Worm (Caenorhabditis elegans): ENCODE measurements around the gene upp-1.

upp-1 gene

ce11 chrIII:7661162-7661561 lies 18.3 kb upstream of the upp-1 start:
- TF ChIP-seq nhr-237 (tag; optimal IDR thresholded peaks at IDR 0.05) (no peak), nhr-28 (tag; optimal IDR thresholded peaks at IDR 0.05) (no peak), flh-1 (GFP tag; optimal IDR thresholded peaks at IDR 0.05) (no peak), bed-3 (GFP tag; optimal IDR thresholded peaks at IDR 0.05) (no peak), zip-8 (tag; optimal IDR thresholded peaks at IDR 0.05) (no peak), M03D4.4 (tag; optimal IDR thresholded peaks at IDR 0.05) (no peak), ham-2 (GFP tag; optimal IDR thresholded peaks at IDR 0.05) (no peak), mep-1 (tag; optimal IDR thresholded peaks at IDR 0.05) (no peak), sptf-1 (tag; optimal IDR thresholded peaks at IDR 0.05) (no peak), snpc-4 (tag; optimal IDR thresholded peaks at IDR 0.05) (no peak), nhr-2 (tag; optimal IDR thresholded peaks at IDR 0.05) (no peak), ceh-39 (tag; optimal IDR thresholded peaks at IDR 0.05) (no peak), unc-62 (GFP tag; optimal IDR thresholded peaks at IDR 0.05) (no peak), lin-13 (tag; optimal IDR thresholded peaks at IDR 0.05) (no peak), pha-4 (tag; optimal IDR thresholded peaks at IDR 0.05) (no peak), hlh-1 (tag; optimal IDR thresholded peaks at IDR 0.05) (no peak), lsy-2 (tag; optimal IDR thresholded peaks at IDR 0.05) (no peak)

ce11 chrIII:7659440-7659839 lies 16.5 kb upstream of the upp-1 start:
- no peak for TF ChIP-seq bed-3 (GFP tag; optimal IDR thresholded peaks at IDR 0.05)
- TF ChIP-seq unc-120 (tag; optimal IDR thresholded peaks at IDR 0.05; ENCODE audit: poor library complexity, severe bottlenecking): peak; percentile 95
- TF ChIP-seq nhr-2 (tag; optimal IDR thresholded peaks at IDR 0.05): peak; percentile 47
- TF ChIP-seq ztf-11 (tag; optimal IDR thresholded peaks at IDR 0.05): peak; percentile 58
- peak; percentile 47 for TF ChIP-seq ceh-83 (GFP tag; optimal IDR thresholded peaks at IDR 0.05)
- TF ChIP-seq elt-1 (tag; optimal IDR thresholded peaks at IDR 0.05; ENCODE audit: borderline replicate concordance, insufficient read depth): no peak
- TF ChIP-seq nhr-28 (tag; optimal IDR thresholded peaks at IDR 0.05): no peak
- TF ChIP-seq cnd-1 (tag; optimal IDR thresholded peaks at IDR 0.05): peak; percentile 45
- TF ChIP-seq ceh-43 (GFP tag; optimal IDR thresholded peaks at IDR 0.05): no peak
- no peak for TF ChIP-seq sem-2 (GFP tag; optimal IDR thresholded peaks at IDR 0.05)
- TF ChIP-seq sptf-1 (tag; optimal IDR thresholded peaks at IDR 0.05): peak; percentile 78
- TF ChIP-seq ceh-39 (tag; optimal IDR thresholded peaks at IDR 0.05): no peak
- TF ChIP-seq drap-1 (GFP tag; optimal IDR thresholded peaks at IDR 0.05): peak; percentile 61
- TF ChIP-seq nhr-76 (tag; optimal IDR thresholded peaks at IDR 0.05): no peak
- no peak for TF ChIP-seq blmp-1 (tag; optimal IDR thresholded peaks at IDR 0.05)
- TF ChIP-seq nhr-12 (tag; optimal IDR thresholded peaks at IDR 0.05): no peak
- TF ChIP-seq mep-1 (tag; optimal IDR thresholded peaks at IDR 0.05): peak; percentile 21
- peak; percentile 61 for TF ChIP-seq M03D4.4 (tag; optimal IDR thresholded peaks at IDR 0.05)
- peak; percentile 40 for TF ChIP-seq pha-4 (tag; optimal IDR thresholded peaks at IDR 0.05)
- TF ChIP-seq tbx-8 (GFP tag; optimal IDR thresholded peaks at IDR 0.05): no peak
- peak; percentile 42 for TF ChIP-seq lsy-2 (tag; optimal IDR thresholded peaks at IDR 0.05)
- peak; percentile 67 for TF ChIP-seq mls-2 (tag; optimal IDR thresholded peaks at IDR 0.05)
- peak; percentile 78 for TF ChIP-seq unc-62 (GFP tag; optimal IDR thresholded peaks at IDR 0.05)
- TF ChIP-seq mab-5 (tag; optimal IDR thresholded peaks at IDR 0.05): no peak
- no peak for TF ChIP-seq zip-8 (tag; optimal IDR thresholded peaks at IDR 0.05)
- peak; percentile 36 for TF ChIP-seq ces-1 (GFP tag; optimal IDR thresholded peaks at IDR 0.05)
- peak; percentile 47 for TF ChIP-seq lin-32 (GFP tag; optimal IDR thresholded peaks at IDR 0.05)
- TF ChIP-seq unc-39 (tag; optimal IDR thresholded peaks at IDR 0.05): no peak
- no peak for TF ChIP-seq flh-1 (GFP tag; optimal IDR thresholded peaks at IDR 0.05)
- TF ChIP-seq snpc-4 (tag; optimal IDR thresholded peaks at IDR 0.05): no peak
- TF ChIP-seq nhr-237 (tag; optimal IDR thresholded peaks at IDR 0.05): no peak
- TF ChIP-seq hlh-1 (tag; optimal IDR thresholded peaks at IDR 0.05): peak; percentile 58
- TF ChIP-seq lin-13 (tag; optimal IDR thresholded peaks at IDR 0.05): peak; percentile 20
- peak; percentile 69 for TF ChIP-seq ham-2 (GFP tag; optimal IDR thresholded peaks at IDR 0.05)
- TF ChIP-seq elt-3 (tag; optimal IDR thresholded peaks at IDR 0.05): no peak

- TF ChIP-seq cnd-1 (tag; optimal IDR thresholded peaks at IDR 0.05): peak; percentile 10
- TF ChIP-seq ham-2 (GFP tag; optimal IDR thresholded peaks at IDR 0.05): no peak
- no peak for TF ChIP-seq blmp-1 (tag; optimal IDR thresholded peaks at IDR 0.05)
- TF ChIP-seq zip-8 (tag; optimal IDR thresholded peaks at IDR 0.05): no peak
- TF ChIP-seq unc-62 (GFP tag; optimal IDR thresholded peaks at IDR 0.05): peak; percentile 34
- no peak for TF ChIP-seq ceh-39 (tag; optimal IDR thresholded peaks at IDR 0.05)
- TF ChIP-seq elt-1 (tag; optimal IDR thresholded peaks at IDR 0.05; ENCODE audit: borderline replicate concordance, insufficient read depth): no peak
- TF ChIP-seq tbx-8 (GFP tag; optimal IDR thresholded peaks at IDR 0.05): no peak
- peak; percentile 23 for TF ChIP-seq hlh-1 (tag; optimal IDR thresholded peaks at IDR 0.05)
- no peak for TF ChIP-seq unc-120 (tag; optimal IDR thresholded peaks at IDR 0.05; ENCODE audit: poor library complexity, severe bottlenecking)
- TF ChIP-seq ztf-11 (tag; optimal IDR thresholded peaks at IDR 0.05): no peak
Measured at ce11 chrIII:7656474-7656873, 13.6 kb upstream of the upp-1 start, which contains the start of gene ZK783.7. TSS of gene ZK783.7 (plus strand) at chrIII:7656719.
